Worm (Caenorhabditis elegans) whole organism, late embryonic: ENCODE data around the gene qars-1.

Source experiments
- K02D7.2 ChIP-seq: sonication (generic microtip); optimal IDR thresholded peaks from 2 replicates; lab custom pipeline; 2017; ENCODE audit warnings: mild to moderate bottlenecking, missing genetic modification characterization, missing compliant biosample characterization
- ahr-1 ChIP-seq: sonication (generic microtip); optimal IDR thresholded peaks from 2 replicates; lab custom pipeline; 2016; ENCODE audit warnings: missing genetic modification characterization, missing compliant biosample characterization
- ceh-22 ChIP-seq: sonication (generic microtip); optimal IDR thresholded peaks from 2 replicates; lab custom pipeline; 2017; ENCODE audit warnings: missing biosample characterization, missing genetic modification characterization
- ceh-30 ChIP-seq: fragments of 150-350 bp; optimal IDR thresholded peaks from 2 replicates; lab custom pipeline; 2014; ENCODE audit warnings: missing biosample characterization, missing genetic modification characterization
- ceh-31 ChIP-seq: sonication (generic microtip); optimal IDR thresholded peaks from 2 replicates; lab custom pipeline; 2016; ENCODE audit warnings: missing genetic modification characterization, missing compliant biosample characterization
- ceh-45 ChIP-seq: fragments of 200-800 bp; sonication (Bioruptor generic); IDR thresholded peaks from 2 replicates; pipeline ENCODE4 v1.3.6; 2022; ENCODE audit warnings: missing genetic modification reagents, missing genetic modification characterization, missing compliant biosample characterization
- ceh-48 ChIP-seq: sonication (generic microtip); optimal IDR thresholded peaks from 2 replicates; lab custom pipeline; 2016; ENCODE audit warnings: missing genetic modification characterization, inconsistent platforms, missing compliant biosample characterization
- ceh-9 ChIP-seq: sonication (generic microtip); optimal IDR thresholded peaks from 2 replicates; lab custom pipeline; 2016; ENCODE audit warnings: mild to moderate bottlenecking, missing genetic modification characterization, inconsistent platforms, missing compliant biosample characterization
- dve-1 ChIP-seq: sonication (generic microtip); optimal IDR thresholded peaks from 2 replicates; lab custom pipeline; 2017; ENCODE audit warnings: antibody characterized with exemption, mild to moderate bottlenecking, missing genetic modification characterization, missing compliant biosample characterization
- elt-2 ChIP-seq: sonication (generic microtip); optimal IDR thresholded peaks from 2 replicates; lab custom pipeline; 2016; ENCODE audit warnings: missing genetic modification reagents, missing genetic modification characterization, missing compliant biosample characterization
- ets-4 ChIP-seq: sonication (generic microtip); optimal IDR thresholded peaks from 2 replicates; lab custom pipeline; 2016; ENCODE audit warnings: missing genetic modification characterization, missing compliant biosample characterization
- eyg-1 ChIP-seq: sonication (generic microtip); optimal IDR thresholded peaks from 2 replicates; lab custom pipeline; 2016; ENCODE audit warnings: missing genotype, missing genetic modification characterization, missing compliant biosample characterization
- fax-1 ChIP-seq: sonication (generic microtip); optimal IDR thresholded peaks from 2 replicates; lab custom pipeline; 2016; ENCODE audit warnings: missing genotype, missing genetic modification characterization, missing compliant biosample characterization
- fkh-10 ChIP-seq: fragments of 150-350 bp; optimal IDR thresholded peaks from 2 replicates; lab custom pipeline; 2014; ENCODE audit warnings: missing biosample characterization, missing genetic modification reagents, missing genetic modification characterization
- hlh-13 ChIP-seq: fragments of 200-800 bp; sonication (Bioruptor generic); optimal IDR thresholded peaks from 2 replicates; lab custom pipeline; 2018; ENCODE audit warnings: mild to moderate bottlenecking, missing genetic modification characterization, missing compliant biosample characterization
- hlh-15 ChIP-seq: sonication (generic microtip); optimal IDR thresholded peaks from 2 replicates; lab custom pipeline; 2016; ENCODE audit warnings: missing genetic modification characterization, missing compliant biosample characterization
- hlh-8 ChIP-seq: sonication (generic microtip); optimal IDR thresholded peaks from 2 replicates; lab custom pipeline; 2016; ENCODE audit warnings: missing genotype, missing genetic modification characterization, missing compliant biosample characterization
- lim-6 ChIP-seq: sonication (generic microtip); optimal IDR thresholded peaks from 2 replicates; lab custom pipeline; 2016; ENCODE audit warnings: missing genetic modification characterization, missing compliant biosample characterization
- mec-3 ChIP-seq: sonication (generic microtip); optimal IDR thresholded peaks from 2 replicates; lab custom pipeline; 2016; ENCODE audit warnings: borderline replicate concordance, missing genetic modification characterization, missing compliant biosample characterization
- nfya-1 ChIP-seq: sonication (generic microtip); optimal IDR thresholded peaks from 2 replicates; lab custom pipeline; 2017; ENCODE audit warnings: missing genetic modification characterization, mild to moderate bottlenecking, missing compliant biosample characterization, antibody characterized with exemption, moderate library complexity
- nhr-11 ChIP-seq: fragments of 150-350 bp; optimal IDR thresholded peaks from 2 replicates; lab custom pipeline; 2014; ENCODE audit warnings: missing biosample characterization, missing genetic modification characterization
- nhr-232 ChIP-seq: sonication (generic microtip); optimal IDR thresholded peaks from 2 replicates; lab custom pipeline; 2016; ENCODE audit warnings: missing genetic modification characterization, missing compliant biosample characterization
- odd-2 ChIP-seq: sonication (generic microtip); optimal IDR thresholded peaks from 2 replicates; lab custom pipeline; 2017; ENCODE audit warnings: antibody characterized with exemption, mild to moderate bottlenecking, missing genetic modification characterization, missing compliant biosample characterization
- pag-3 ChIP-seq: sonication (generic microtip); optimal IDR thresholded peaks from 2 replicates; lab custom pipeline; 2016; ENCODE audit warnings: missing compliant biosample characterization, missing genetic modification characterization, borderline replicate concordance
- pat-9 ChIP-seq: fragments of 200-800 bp; sonication (Bioruptor generic); optimal IDR thresholded peaks from 2 replicates; lab custom pipeline; 2018; ENCODE audit warnings: mild to moderate bottlenecking, missing genetic modification characterization, moderate library complexity, missing compliant biosample characterization
- pax-1 ChIP-seq: fragments of 150-350 bp; optimal IDR thresholded peaks from 2 replicates; lab custom pipeline; 2014; ENCODE audit warnings: missing biosample characterization, missing genetic modification characterization
- ref-2 ChIP-seq: sonication (generic microtip); optimal IDR thresholded peaks from 2 replicates; lab custom pipeline; 2016; ENCODE audit warnings: missing genetic modification characterization, missing compliant biosample characterization
- syd-9 ChIP-seq: sonication (generic microtip); optimal IDR thresholded peaks from 2 replicates; lab custom pipeline; 2016; ENCODE audit warnings: mild to moderate bottlenecking, missing genetic modification characterization, moderate library complexity, missing compliant biosample characterization
- tbx-2 ChIP-seq: sonication (generic microtip); optimal IDR thresholded peaks from 2 replicates; lab custom pipeline; 2016; ENCODE audit warnings: missing genetic modification characterization, missing compliant biosample characterization
- unc-86 ChIP-seq: sonication (generic microtip); optimal IDR thresholded peaks from 2 replicates; lab custom pipeline; 2016; ENCODE audit warnings: missing genetic modification characterization, missing compliant biosample characterization
- ztf-16 ChIP-seq: sonication (generic microtip); optimal IDR thresholded peaks from 2 replicates; lab custom pipeline; 2017; ENCODE audit warnings: missing genetic modification characterization, missing compliant biosample characterization

The qars-1 gene

ce11 chrIV:15039477-15039876 lies 26.5 kb upstream of the qars-1 start, which contains the start of gene hrpu-1 (continued):
- TF ChIP-seq ceh-30 (tag; lab: Kevin White, UChicago) (peak; percentile 41), dve-1 (peak; percentile 47)

ce11 chrIV:15038821-15039220 lies 25.8 kb upstream of the qars-1 start:
- TF ChIP-seq hlh-15: no peak
- no peak for TF ChIP-seq nfya-1
- TF ChIP-seq elt-2: no peak
- TF ChIP-seq, all 69 proteins: peak for 0

ce11 chrIV:15037492-15037891 lies 24.5 kb upstream of the qars-1 start:
- TF ChIP-seq ets-4: no peak
- TF ChIP-seq nhr-11: no peak
- TF ChIP-seq hlh-8 (tag; lab: Kevin White, UChicago): no peak
- no peak for TF ChIP-seq eyg-1 (tag; lab: Kevin White, UChicago)

ce11 chrIV:15036974-15037373 lies 24.0 kb upstream of the qars-1 start, which contains the start of gene eef-1B.2:
Gene eef-1B.2 (plus strand): TSS chrIV:15037331.
- TF ChIP-seq dve-1 (peak; percentile 13), fax-1 (no peak), pat-9 (tag; lab: Kevin White, UChicago) (no peak), tbx-2 (tag; lab: Kevin White, UChicago) (no peak), pax-1 (peak; percentile 21), nfya-1 (peak; percentile 46), ceh-31 (tag; lab: Kevin White, UChicago) (peak; percentile 14), K02D7.2 (no peak)

ce11 chrIV:15029565-15029964 lies 16.6 kb upstream of the qars-1 start:
- TF ChIP-seq syd-9 (tag; lab: Kevin White, UChicago): no peak
- no peak for TF ChIP-seq ceh-9 (tag; lab: Kevin White, UChicago)
- no peak for TF ChIP-seq elt-2
- TF ChIP-seq nhr-232 (tag; lab: Kevin White, UChicago): no peak
- TF ChIP-seq hlh-13 (GFP tag; lab: Kevin White, UChicago): no peak
- no peak for TF ChIP-seq ceh-48 (tag; lab: Kevin White, UChicago)
- TF ChIP-seq ztf-16 (tag; lab: Kevin White, UChicago): no peak
- no peak for TF ChIP-seq ceh-31 (tag; lab: Kevin White, UChicago)
- no peak for TF ChIP-seq ets-4
- no peak for TF ChIP-seq nhr-11

- TF ChIP-seq mec-3 (tag; lab: Kevin White, UChicago) (no peak), tbx-2 (tag; lab: Kevin White, UChicago) (no peak), lim-6 (tag; lab: Kevin White, UChicago) (no peak), nfya-1 (peak; percentile 32), pag-3 (tag; lab: Kevin White, UChicago) (no peak)
Measured at ce11 chrIV:15028891-15029290, 15.9 kb upstream of the qars-1 start, which contains the start of gene Y41E3.8. Gene Y41E3.8 (minus strand): TSS chrIV:15028978.

ce11 chrIV:15028386-15028785 lies 15.4 kb upstream of the qars-1 start:
- no peak for TF ChIP-seq odd-2 (tag; lab: Kevin White, UChicago)
- no peak for TF ChIP-seq ref-2 (tag; lab: Kevin White, UChicago)
- TF ChIP-seq fkh-10 (GFP tag; lab: Kevin White, UChicago): no peak
- TF ChIP-seq ceh-45 (GFP tag; lab: Robert Waterston, UW): no peak
- TF ChIP-seq ahr-1 (tag; lab: Kevin White, UChicago): no peak
- TF ChIP-seq hlh-8 (tag; lab: Kevin White, UChicago): no peak

- TF ChIP-seq hlh-15: no peak
- peak; percentile 85 for TF ChIP-seq nfya-1
- TF ChIP-seq unc-86 (tag; lab: Kevin White, UChicago): no peak
- no peak for TF ChIP-seq ceh-22 (tag; lab: Kevin White, UChicago)
- TF ChIP-seq ceh-9 (tag; lab: Kevin White, UChicago): no peak
Measured at ce11 chrIV:15027884-15028283, 14.9 kb upstream of the qars-1 start.
